Worm (Caenorhabditis elegans): Measurements from ENCODE around the gene F28H7.8.

Gene F28H7.8

DNA sequence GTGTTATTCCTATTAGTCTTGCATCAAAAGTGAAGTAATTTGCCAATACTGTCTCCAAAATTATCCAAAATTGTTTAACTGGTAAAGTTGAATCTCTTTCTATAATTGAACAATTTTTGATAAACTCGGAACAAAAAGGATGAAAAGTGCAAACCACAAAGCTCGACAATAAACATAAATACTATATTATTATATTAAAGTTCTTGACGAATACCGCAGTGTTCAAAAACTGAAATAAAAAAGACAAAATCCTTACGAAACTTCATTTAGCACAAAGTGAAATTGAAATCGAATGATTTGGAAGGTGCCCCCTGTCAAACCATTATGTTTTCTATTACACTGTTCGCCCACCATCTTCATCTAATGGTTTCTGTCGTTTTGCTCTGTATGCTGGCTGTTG is 17.4 kb upstream of the F28H7.8 start, which contains the start of gene ZC302.3:
Gene ZC302.3 (minus strand): TSS at position 101 of the 400 bp plus-strand sequence.
- no peak for TF ChIP-seq unc-62 (GFP tag; optimal IDR thresholded peaks at IDR 0.05)
- no peak for TF ChIP-seq sma-3 (GFP tag; optimal IDR thresholded peaks at IDR 0.05)
- no peak for TF ChIP-seq alr-1 (tag; optimal IDR thresholded peaks at IDR 0.05)
- no peak for TF ChIP-seq lin-13 (GFP tag; optimal IDR thresholded peaks at IDR 0.05)
- no peak for TF ChIP-seq nhr-77 (tag; optimal IDR thresholded peaks at IDR 0.05)
- no peak for TF ChIP-seq aly-2 (tag; optimal IDR thresholded peaks at IDR 0.05)
- no peak for TF ChIP-seq unc-39 (tag; optimal IDR thresholded peaks at IDR 0.05)

DNA sequence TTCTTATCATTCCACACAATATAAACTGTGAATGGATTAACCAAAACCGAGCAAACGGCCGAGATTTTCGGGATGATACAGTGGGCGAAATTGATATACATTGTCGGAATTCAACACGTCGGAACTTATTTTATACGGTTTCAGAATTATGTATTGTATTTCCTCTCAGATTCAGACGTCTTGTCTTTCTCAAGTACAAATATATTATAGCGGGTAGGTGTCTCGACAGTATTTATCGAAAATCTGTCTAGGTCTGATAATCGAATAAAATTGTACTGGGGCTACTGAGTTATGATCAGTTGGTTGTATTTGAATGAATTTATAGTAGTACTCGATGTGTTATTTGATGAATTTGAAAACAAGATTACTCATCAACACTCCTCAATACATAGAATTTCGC is 15.1 kb upstream of the F28H7.8 start, which contains the start of gene srj-22:
Gene srj-22 (minus strand): TSS at position 101 of the 400 bp plus-strand sequence.
- TF ChIP-seq lin-39 (tag; optimal IDR thresholded peaks at IDR 0.05), result no peak
- TF ChIP-seq nhr-21 (tag; optimal IDR thresholded peaks at IDR 0.05), result no peak
- no peak for TF ChIP-seq sma-9 (GFP tag; optimal IDR thresholded peaks at IDR 0.05)
- TF ChIP-seq sma-9 (tag; optimal IDR thresholded peaks at IDR 0.05), result no peak
- TF ChIP-seq nhr-237 (tag; optimal IDR thresholded peaks at IDR 0.05), result no peak
- no peak for TF ChIP-seq sma-3 (GFP tag; optimal IDR thresholded peaks at IDR 0.05)
- TF ChIP-seq lsy-2 (tag; optimal IDR thresholded peaks at IDR 0.05), result no peak
- TF ChIP-seq ZK546.5 (tag; optimal IDR thresholded peaks at IDR 0.05), result no peak
- no peak for TF ChIP-seq nhr-6 (tag; optimal IDR thresholded peaks at IDR 0.05)
- TF ChIP-seq mdl-1 (tag; optimal IDR thresholded peaks at IDR 0.05), result no peak
- no peak for TF ChIP-seq unc-55 (GFP tag; optimal IDR thresholded peaks at IDR 0.05)
- TF ChIP-seq elt-3 (tag; optimal IDR thresholded peaks at IDR 0.05), result no peak
- no peak for TF ChIP-seq F13H6.1 (tag; optimal IDR thresholded peaks at IDR 0.05)
- no peak for TF ChIP-seq mab-5 (tag; optimal IDR thresholded peaks at IDR 0.05)
- TF ChIP-seq snpc-4 (tag; optimal IDR thresholded peaks at IDR 0.05), result no peak
- no peak for TF ChIP-seq gmeb-1 (tag; optimal IDR thresholded peaks at IDR 0.05)
- TF ChIP-seq nhr-10 (tag; optimal IDR thresholded peaks at IDR 0.05), result no peak
- no peak for TF ChIP-seq ztf-4 (tag; optimal IDR thresholded peaks at IDR 0.05)
- TF ChIP-seq nhr-11 (tag; optimal IDR thresholded peaks at IDR 0.05), result no peak
- no peak for TF ChIP-seq ceh-16 (tag; optimal IDR thresholded peaks at IDR 0.05)

DNA sequence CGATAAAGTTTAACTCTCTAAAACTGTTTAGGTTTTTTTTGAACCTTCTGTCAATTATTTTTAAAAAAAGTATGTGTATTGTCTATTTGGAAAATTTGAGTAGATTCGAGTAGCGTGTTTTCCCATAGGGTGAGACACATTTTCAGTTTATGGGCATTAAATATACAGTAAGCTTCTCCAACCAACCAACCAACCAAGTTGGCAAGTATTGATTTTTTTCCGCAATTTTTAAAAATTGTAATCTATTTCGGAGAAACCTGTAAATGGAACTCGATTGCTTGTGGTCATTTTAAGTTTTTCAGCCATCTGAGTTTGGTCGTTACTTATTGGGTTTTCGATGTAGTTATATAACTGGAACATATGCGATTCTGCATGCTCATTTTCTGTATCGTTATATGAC is 13.7 kb upstream of the F28H7.8 start, which contains the start of gene srj-21:
Gene srj-21 (plus strand): TSS at position 301 of the 400 bp plus-strand sequence.
- TF ChIP-seq ztf-11 (tag; optimal IDR thresholded peaks at IDR 0.05) (no peak), aly-2 (tag; optimal IDR thresholded peaks at IDR 0.05) (no peak), nhr-23 (tag; optimal IDR thresholded peaks at IDR 0.05) (no peak), alr-1 (tag; optimal IDR thresholded peaks at IDR 0.05) (no peak), unc-55 (GFP tag; optimal IDR thresholded peaks at IDR 0.05) (no peak), mbf-1 (tag; optimal IDR thresholded peaks at IDR 0.05) (no peak), nhr-77 (tag; optimal IDR thresholded peaks at IDR 0.05) (no peak), ztf-1 (GFP tag; conservative IDR thresholded peaks at IDR 0.05) (no peak), unc-62 (GFP tag; optimal IDR thresholded peaks at IDR 0.05) (no peak), sem-4 (tag; optimal IDR thresholded peaks at IDR 0.05) (no peak)

DNA sequence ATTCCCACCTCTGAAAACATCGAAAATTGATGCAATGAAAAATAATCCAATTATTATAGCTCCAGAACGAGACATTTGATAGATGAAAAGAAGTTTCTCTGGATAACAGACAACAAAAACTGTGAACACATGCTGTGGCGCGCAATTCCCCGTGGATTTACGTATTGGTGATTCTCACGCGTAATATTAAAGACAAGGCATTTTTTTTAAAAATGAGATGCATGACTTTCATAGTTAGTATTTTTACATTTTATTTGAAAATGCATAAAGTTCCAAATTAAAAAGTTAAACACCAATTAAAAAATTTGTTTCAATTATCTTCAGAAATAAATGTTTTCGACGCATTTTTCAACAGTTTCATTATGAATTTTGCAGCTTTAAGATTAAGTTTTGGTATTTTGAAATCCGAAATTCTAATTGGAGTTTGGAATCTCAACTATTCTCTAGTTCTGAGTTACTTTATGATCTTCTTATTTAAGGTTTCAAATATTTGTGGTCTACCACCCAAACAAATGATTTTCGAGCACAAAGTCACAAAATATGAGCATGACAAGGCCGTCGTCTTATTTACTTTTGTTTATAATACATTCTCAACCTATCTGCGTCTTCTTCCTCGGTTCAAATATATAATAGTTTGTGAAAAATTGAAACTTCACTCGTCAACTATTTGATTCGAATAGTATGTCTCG is 11.4 kb upstream of the F28H7.8 start, which contains the start of the genes selt-1.2 and F28H7.2:
Gene selt-1.2 (minus strand): TSS at position 101 of the 689 bp plus-strand sequence.
Gene F28H7.2 (plus strand): TSS at position 639 of the 689 bp plus-strand sequence.
- no peak for TF ChIP-seq sma-3 (GFP tag; optimal IDR thresholded peaks at IDR 0.05)
- no peak for TF ChIP-seq ceh-82 (tag; optimal IDR thresholded peaks at IDR 0.05)
- TF ChIP-seq unc-39 (tag; optimal IDR thresholded peaks at IDR 0.05), result no peak
- no peak for TF ChIP-seq nhr-129 (tag; optimal IDR thresholded peaks at IDR 0.05)
- TF ChIP-seq nhr-237 (tag; optimal IDR thresholded peaks at IDR 0.05), result no peak
- no peak for TF ChIP-seq nhr-23 (tag; optimal IDR thresholded peaks at IDR 0.05)

DNA sequence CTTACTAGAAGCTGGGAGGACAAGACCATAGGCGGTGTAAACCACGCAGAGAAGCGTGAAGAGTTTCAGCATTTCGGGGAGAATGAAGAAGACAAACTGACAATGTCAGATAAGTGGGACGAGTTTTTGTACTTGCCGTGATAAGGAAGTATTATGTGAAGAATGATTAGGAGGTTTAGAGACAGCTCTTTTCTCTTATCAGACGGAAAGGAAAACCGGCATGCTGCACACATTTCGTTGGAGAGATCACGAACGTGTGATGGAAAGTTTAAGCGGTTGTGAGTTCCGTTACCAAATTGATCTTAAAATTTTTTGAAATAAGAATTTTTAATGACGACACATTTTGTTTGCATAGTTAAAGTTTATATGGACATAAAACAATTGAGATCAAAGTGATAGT is 8.1 kb upstream of the F28H7.8 start, which contains the start of gene F28H7.3:
Gene F28H7.3 (minus strand): TSS at position 159 of the 400 bp plus-strand sequence.
- TF ChIP-seq unc-55 (GFP tag; optimal IDR thresholded peaks at IDR 0.05) (no peak), crh-2 (tag; optimal IDR thresholded peaks at IDR 0.05) (peak; percentile 12), lin-13 (GFP tag; optimal IDR thresholded peaks at IDR 0.05) (no peak), lin-11 (tag; optimal IDR thresholded peaks at IDR 0.05) (no peak), ceh-82 (tag; optimal IDR thresholded peaks at IDR 0.05) (no peak), ama-1 (optimal IDR thresholded peaks at IDR 0.05) (no peak), skn-1 (tag; optimal IDR thresholded peaks at IDR 0.05) (no peak), dmd-4 (tag; optimal IDR thresholded peaks at IDR 0.05) (no peak), alr-1 (tag; optimal IDR thresholded peaks at IDR 0.05) (no peak), ztf-11 (tag; optimal IDR thresholded peaks at IDR 0.05) (no peak), unc-62 (GFP tag; optimal IDR thresholded peaks at IDR 0.05) (no peak), elt-1 (tag; optimal IDR thresholded peaks at IDR 0.05) (no peak), nhr-23 (tag; optimal IDR thresholded peaks at IDR 0.05) (no peak), nhr-11 (tag; optimal IDR thresholded peaks at IDR 0.05) (no peak), lin-39 (tag; optimal IDR thresholded peaks at IDR 0.05) (no peak), sma-9 (GFP tag; optimal IDR thresholded peaks at IDR 0.05) (peak; percentile 64), sma-9 (tag; optimal IDR thresholded peaks at IDR 0.05) (no peak), Y55F3AM.14 (GFP tag; optimal IDR thresholded peaks at IDR 0.05) (no peak), F13H6.1 (tag; optimal IDR thresholded peaks at IDR 0.05) (no peak), nhr-129 (tag; optimal IDR thresholded peaks at IDR 0.05) (no peak), fos-1 (tag; optimal IDR thresholded peaks at IDR 0.05) (peak; percentile 71), nhr-6 (tag; optimal IDR thresholded peaks at IDR 0.05) (no peak), nhr-21 (tag; optimal IDR thresholded peaks at IDR 0.05) (no peak), C34F6.9 (tag; optimal IDR thresholded peaks at IDR 0.05) (no peak), ZK546.5 (tag; optimal IDR thresholded peaks at IDR 0.05) (no peak), nhr-237 (tag; optimal IDR thresholded peaks at IDR 0.05) (no peak), nhr-77 (tag; optimal IDR thresholded peaks at IDR 0.05) (no peak)

Data from whole organism, L2 larva.